Worm (Caenorhabditis elegans) whole organism, midembryonic: ENCODE measurements around the gene Y59H11AM.4.

Experiments
- flt-1 ChIP-seq: fragments of 200-800 bp; sonication (Bioruptor generic); IDR thresholded peaks from 2 replicates; pipeline ENCODE4 v1.3.6; 2022; ENCODE audit warnings: missing genetic modification characterization, missing compliant biosample characterization
- ref-1 ChIP-seq: fragments of 200-800 bp; sonication (Bioruptor generic); conservative IDR thresholded peaks from 2 replicates; pipeline ENCODE4 v1.3.6; 2022; ENCODE audit warnings: missing genetic modification reagents, missing genetic modification characterization, missing compliant biosample characterization
- tab-1 ChIP-seq: fragments of 200-800 bp; sonication (Bioruptor generic); IDR thresholded peaks from 2 replicates; pipeline ENCODE4 v1.3.6; 2022; ENCODE audit warnings: missing genetic modification characterization, missing compliant biosample characterization

ce11 chrIV:8540268-8540667 is 29.9 kb downstream of the Y59H11AM.4 start:
- TF ChIP-seq flt-1 (GFP tag; lab: Robert Waterston, UW): no peak
- no peak for TF ChIP-seq tab-1 (GFP tag; lab: Robert Waterston, UW)
- no peak for TF ChIP-seq ref-1 (GFP tag; lab: Robert Waterston, UW)
